Worm (Caenorhabditis elegans) whole organism, early embryonic: Measurements from ENCODE around the gene cul-3.

ENCODE experiments used
- B0310.2 ChIP-seq: sonication (generic microtip); optimal IDR thresholded peaks from 2 replicates; lab custom pipeline; 2016; ENCODE audit warnings: mild to moderate bottlenecking, missing genetic modification characterization, missing compliant biosample characterization
- F13C5.2 ChIP-seq: sonication (generic microtip); optimal IDR thresholded peaks from 2 replicates; lab custom pipeline; 2017; ENCODE audit warnings: mild to moderate bottlenecking, missing genetic modification characterization, inconsistent platforms, missing compliant biosample characterization
- aly-1 ChIP-seq: sonication (generic microtip); optimal IDR thresholded peaks from 2 replicates; lab custom pipeline; 2016; ENCODE audit warnings: missing genetic modification characterization, missing compliant biosample characterization
- ama-1 ChIP-seq: fragments of 150-350 bp; optimal IDR thresholded peaks from 2 replicates; lab custom pipeline; 2014
- ceh-13 ChIP-seq: fragments of 200-800 bp; sonication (Bioruptor generic); optimal IDR thresholded peaks from 2 replicates; lab custom pipeline; 2018; ENCODE audit warnings: mild to moderate bottlenecking, missing genetic modification characterization, missing compliant biosample characterization
- ceh-36 ChIP-seq: sonication (generic microtip); optimal IDR thresholded peaks from 2 replicates; lab custom pipeline; 2016; ENCODE audit warnings: missing genetic modification characterization, inconsistent platforms, missing compliant biosample characterization
- ets-7 ChIP-seq: sonication (generic microtip); optimal IDR thresholded peaks from 2 replicates; lab custom pipeline; 2016; ENCODE audit warnings: missing genotype, missing genetic modification characterization, missing compliant biosample characterization
- hmg-4 ChIP-seq: fragments of 200-800 bp; sonication (Bioruptor generic); optimal IDR thresholded peaks from 2 replicates; lab custom pipeline; 2018; ENCODE audit warnings: mild to moderate bottlenecking, missing genetic modification characterization, missing compliant biosample characterization
- hnd-1 ChIP-seq: sonication (generic microtip); optimal IDR thresholded peaks from 2 replicates; lab custom pipeline; 2016; ENCODE audit warnings: missing genetic modification characterization, missing compliant biosample characterization
- pes-1 ChIP-seq: fragments of 200-800 bp; sonication (Bioruptor generic); IDR thresholded peaks from 2 replicates; pipeline ENCODE4 v1.3.6; 2022; ENCODE audit warnings: missing genetic modification reagents, missing genetic modification characterization, missing compliant biosample characterization
- scrt-1 ChIP-seq: fragments of 200-800 bp; sonication (Bioruptor generic); IDR thresholded peaks from 2 replicates; pipeline ENCODE4 v1.3.6; 2022; ENCODE audit warnings: missing genetic modification characterization, missing compliant biosample characterization
- tbx-11 ChIP-seq: fragments of 200-800 bp; sonication (Bioruptor generic); IDR thresholded peaks from 2 replicates; pipeline ENCODE4 v1.3.6; 2022; ENCODE audit warnings: missing genetic modification characterization, missing compliant biosample characterization
- tra-4 ChIP-seq: sonication (generic microtip); optimal IDR thresholded peaks from 2 replicates; lab custom pipeline; 2017; ENCODE audit warnings: missing genetic modification characterization, missing compliant biosample characterization

cul-3 gene

DNA sequence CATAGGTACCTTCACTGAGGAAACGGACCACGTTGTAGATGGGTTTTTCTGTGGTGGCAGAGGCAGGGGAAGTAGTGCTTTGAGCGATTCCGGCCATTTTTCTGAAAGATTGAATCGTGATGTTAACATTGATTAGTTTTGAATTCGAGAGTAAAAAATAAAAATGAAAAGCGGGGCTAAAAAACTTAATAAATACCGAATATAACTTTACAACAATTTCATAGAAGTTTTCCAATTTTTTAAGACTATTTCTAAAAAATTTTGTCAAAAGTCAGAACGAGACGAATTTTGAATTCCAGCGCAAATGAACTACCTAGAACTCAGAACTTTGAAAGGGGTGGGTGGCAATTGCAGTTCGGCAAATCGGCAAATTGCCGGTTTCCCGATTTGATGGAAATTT is 57.4 kb downstream of the cul-3 start, which contains the start of gene kin-33:
kin-33 (minus strand) TSS at position 101 of the 400 bp plus-strand sequence.
- TF ChIP-seq aly-1 (tag; lab: Kevin White, UChicago): no peak
- TF ChIP-seq tra-4: no peak
- TF ChIP-seq hmg-4: no peak
- no peak for TF ChIP-seq hnd-1 (tag; lab: Kevin White, UChicago)
- no peak for TF ChIP-seq tbx-11 (GFP tag; lab: Robert Waterston, UW)
- TF ChIP-seq ceh-13: no peak
- no peak for TF ChIP-seq pes-1 (GFP tag; lab: Robert Waterston, UW)
- no peak for TF ChIP-seq B0310.2
- TF ChIP-seq ets-7: no peak
- TF ChIP-seq scrt-1: no peak
- no peak for TF ChIP-seq ama-1 (lab: Kevin White, UChicago)
- no peak for TF ChIP-seq F13C5.2 (tag; lab: Kevin White, UChicago)
- no peak for TF ChIP-seq ceh-36 (tag; lab: Kevin White, UChicago)
